Worm (Caenorhabditis elegans) whole organism, midembryonic: Measurements from ENCODE around the gene T23B7.2.
"Not testable (repeated sequence)": the region's sequence is repeated elsewhere in the genome, so short reads cannot be mapped to it uniquely, and the experiment has no call there.

ENCODE experiments used
- T22C8.4 ChIP-seq: fragments of 200-800 bp; sonication (Bioruptor generic); IDR thresholded peaks from 2 replicates; pipeline ENCODE4 v1.3.6; 2022; ENCODE audit warnings: missing genetic modification characterization, missing compliant biosample characterization
- cog-1 ChIP-seq: sonication (generic microtip); optimal IDR thresholded peaks from 2 replicates; lab custom pipeline; 2016; ENCODE audit warnings: missing genetic modification characterization, missing compliant biosample characterization
- flt-1 ChIP-seq: fragments of 200-800 bp; sonication (Bioruptor generic); IDR thresholded peaks from 2 replicates; pipeline ENCODE4 v1.3.6; 2022; ENCODE audit warnings: missing genetic modification characterization, missing compliant biosample characterization
- klf-2 ChIP-seq: fragments of 200-800 bp; sonication (Bioruptor generic); conservative IDR thresholded peaks from 2 replicates; pipeline ENCODE4 v1.3.6; 2022; ENCODE audit warnings: missing genetic modification reagents, missing genetic modification characterization, missing compliant biosample characterization
- med-1 ChIP-seq: sonication (generic microtip); optimal IDR thresholded peaks from 2 replicates; lab custom pipeline; 2017; ENCODE audit warnings: missing genetic modification characterization, mild to moderate bottlenecking, missing compliant biosample characterization, antibody characterized with exemption, missing genetic modification reagents; ENCODE audit not compliant: insufficient read depth
- ref-1 ChIP-seq: fragments of 200-800 bp; sonication (Bioruptor generic); conservative IDR thresholded peaks from 2 replicates; pipeline ENCODE4 v1.3.6; 2022; ENCODE audit warnings: missing genetic modification reagents, missing genetic modification characterization, missing compliant biosample characterization
- tab-1 ChIP-seq: fragments of 200-800 bp; sonication (Bioruptor generic); IDR thresholded peaks from 2 replicates; pipeline ENCODE4 v1.3.6; 2022; ENCODE audit warnings: missing genetic modification characterization, missing compliant biosample characterization
- ztf-23 ChIP-seq: fragments of 200-800 bp; sonication (Bioruptor generic); IDR thresholded peaks from 2 replicates; pipeline ENCODE4 v1.3.6; 2022; ENCODE audit warnings: missing genetic modification reagents, missing genetic modification characterization, missing compliant biosample characterization
- ztf-29 ChIP-seq: fragments of 200-800 bp; sonication (Bioruptor generic); IDR thresholded peaks from 2 replicates; pipeline ENCODE4 v1.3.6; 2022; ENCODE audit warnings: missing genetic modification reagents, missing genetic modification characterization, missing compliant biosample characterization

The T23B7.2 gene

ce11 chrII:4834761-4835160 lies 7.3 kb downstream of the T23B7.2 start, which contains the start of the genes C33F10.11 and C33F10.1:
Gene C33F10.11 (minus strand): TSS chrII:4834861.
Gene C33F10.1 (plus strand): TSS chrII:4835023.
- TF ChIP-seq klf-2 (GFP tag; lab: Robert Waterston, UW) (no peak), ztf-23 (GFP tag; lab: Robert Waterston, UW) (no peak), T22C8.4 (no peak), flt-1 (GFP tag; lab: Robert Waterston, UW) (no peak), med-1 (GFP tag; lab: Kevin White, UChicago) (no peak), ztf-29 (no peak), tab-1 (GFP tag; lab: Robert Waterston, UW) (no peak), cog-1 (no peak), ref-1 (GFP tag; lab: Robert Waterston, UW) (no peak)

DNA sequence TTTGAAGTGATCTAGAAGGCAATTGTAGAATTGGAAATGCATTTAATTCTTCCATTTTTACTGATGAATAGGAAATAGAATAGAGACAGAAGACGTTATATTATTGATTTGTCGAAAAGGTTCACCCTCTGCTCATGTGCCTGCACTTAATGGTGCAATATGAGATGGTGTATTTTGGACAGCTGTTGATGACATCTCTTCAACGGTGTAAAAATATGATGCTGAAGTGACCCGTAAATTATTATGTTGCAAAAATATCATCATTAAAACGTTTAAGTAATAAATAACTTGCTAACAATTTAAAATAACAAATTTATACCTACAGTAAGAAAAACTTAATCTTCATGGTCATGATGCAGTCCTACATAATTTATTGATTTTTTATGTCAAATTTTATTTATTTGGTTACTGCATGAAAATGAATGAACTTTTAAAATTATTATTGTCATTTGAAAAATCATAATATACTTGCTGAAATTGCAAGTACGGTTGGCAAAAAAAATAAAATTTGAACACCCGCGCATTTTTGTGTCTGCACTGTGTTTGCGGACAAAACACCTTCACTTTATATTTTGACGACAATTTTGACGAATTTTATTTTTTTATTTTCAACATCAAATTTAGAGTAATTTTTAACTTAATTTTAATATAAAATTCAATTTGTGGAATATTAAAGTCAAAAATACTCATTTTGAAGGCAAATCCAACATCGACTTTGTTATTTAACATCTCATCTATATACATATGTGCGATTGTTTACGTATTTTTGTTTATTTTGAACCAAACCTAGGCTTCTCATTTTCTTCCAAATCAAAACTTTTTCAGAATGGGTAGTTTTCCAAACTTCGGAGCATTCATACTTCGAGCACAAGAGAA lies 14.1 kb downstream of the T23B7.2 start, which contains the start of the genes fbxb-88 and tbck-1:
Gene fbxb-88, minus strand, starts transcription at position 151 of the 876 bp plus-strand sequence.
Gene tbck-1, plus strand, starts transcription at position 826 of the 876 bp plus-strand sequence.
- TF ChIP-seq ztf-23 (GFP tag; lab: Robert Waterston, UW) = no peak
- no peak for TF ChIP-seq tab-1 (GFP tag; lab: Robert Waterston, UW)
- no peak for TF ChIP-seq cog-1
- TF ChIP-seq ref-1 (GFP tag; lab: Robert Waterston, UW) = no peak
- TF ChIP-seq ztf-29 = no peak
- no peak for TF ChIP-seq T22C8.4
- TF ChIP-seq klf-2 (GFP tag; lab: Robert Waterston, UW) = no peak
- no peak for TF ChIP-seq flt-1 (GFP tag; lab: Robert Waterston, UW)
- TF ChIP-seq med-1 (GFP tag; lab: Kevin White, UChicago) = no peak

- not testable (repeated sequence) for TF ChIP-seq med-1 (GFP tag; lab: Kevin White, UChicago); T22C8.4; cog-1
Observed at ce11 chrII:4825133-4825532, 16.9 kb downstream of the T23B7.2 start, which contains the start of the genes C33F10.8 and msp-40. Gene C33F10.8 (minus strand): TSS chrII:4825233. Gene msp-40 (plus strand): TSS chrII:4825414.

ce11 chrII:4822610-4823009 lies 19.4 kb downstream of the T23B7.2 start:
- no peak for TF ChIP-seq flt-1 (GFP tag; lab: Robert Waterston, UW)
- no peak for TF ChIP-seq ztf-23 (GFP tag; lab: Robert Waterston, UW)
- no peak for TF ChIP-seq ztf-29
- TF ChIP-seq cog-1 = no peak
- no peak for TF ChIP-seq med-1 (GFP tag; lab: Kevin White, UChicago)
- no peak for TF ChIP-seq klf-2 (GFP tag; lab: Robert Waterston, UW)
- TF ChIP-seq tab-1 (GFP tag; lab: Robert Waterston, UW) = no peak
- TF ChIP-seq T22C8.4 = no peak
- no peak for TF ChIP-seq ref-1 (GFP tag; lab: Robert Waterston, UW)

- TF ChIP-seq klf-2 (GFP tag; lab: Robert Waterston, UW) (no peak), cog-1 (no peak), med-1 (GFP tag; lab: Kevin White, UChicago) (no peak), T22C8.4 (no peak), tab-1 (GFP tag; lab: Robert Waterston, UW) (no peak), ref-1 (GFP tag; lab: Robert Waterston, UW) (no peak), ztf-29 (no peak), ztf-23 (GFP tag; lab: Robert Waterston, UW) (no peak), flt-1 (GFP tag; lab: Robert Waterston, UW) (no peak)
Observed at ce11 chrII:4821739-4822138, 20.3 kb downstream of the T23B7.2 start, which contains the start of gene lact-5. Gene lact-5 (minus strand): TSS chrII:4821739.

ce11 chrII:4818780-4819179 lies 23.3 kb downstream of the T23B7.2 start:
- TF ChIP-seq ztf-29 (no peak), med-1 (GFP tag; lab: Kevin White, UChicago) (no peak), cog-1 (no peak), ref-1 (GFP tag; lab: Robert Waterston, UW) (no peak), ztf-23 (GFP tag; lab: Robert Waterston, UW) (no peak)

- TF ChIP-seq T22C8.4 (no peak), ref-1 (GFP tag; lab: Robert Waterston, UW) (no peak), klf-2 (GFP tag; lab: Robert Waterston, UW) (no peak), ztf-29 (no peak), tab-1 (GFP tag; lab: Robert Waterston, UW) (no peak), med-1 (GFP tag; lab: Kevin White, UChicago) (no peak), ztf-23 (GFP tag; lab: Robert Waterston, UW) (no peak), cog-1 (no peak), flt-1 (GFP tag; lab: Robert Waterston, UW) (no peak)
Observed at ce11 chrII:4815356-4815755, 26.7 kb downstream of the T23B7.2 start.

ce11 chrII:4811986-4812385 lies 30.1 kb downstream of the T23B7.2 start, which contains the start of gene rig-6:
Gene rig-6 (minus strand): TSS chrII:4812086.
- no peak for TF ChIP-seq ref-1 (GFP tag; lab: Robert Waterston, UW)
- no peak for TF ChIP-seq T22C8.4
- no peak for TF ChIP-seq med-1 (GFP tag; lab: Kevin White, UChicago)
- no peak for TF ChIP-seq cog-1
- TF ChIP-seq tab-1 (GFP tag; lab: Robert Waterston, UW) = no peak
- no peak for TF ChIP-seq klf-2 (GFP tag; lab: Robert Waterston, UW)
- TF ChIP-seq ztf-29 = no peak
- TF ChIP-seq flt-1 (GFP tag; lab: Robert Waterston, UW) = no peak
- no peak for TF ChIP-seq ztf-23 (GFP tag; lab: Robert Waterston, UW)

- TF ChIP-seq T22C8.4 (no peak), flt-1 (GFP tag; lab: Robert Waterston, UW) (no peak), ztf-29 (no peak), cog-1 (no peak), ztf-23 (GFP tag; lab: Robert Waterston, UW) (no peak), klf-2 (GFP tag; lab: Robert Waterston, UW) (no peak), med-1 (GFP tag; lab: Kevin White, UChicago) (no peak), ref-1 (GFP tag; lab: Robert Waterston, UW) (no peak), tab-1 (GFP tag; lab: Robert Waterston, UW) (no peak)
Observed at ce11 chrII:4806726-4807125, 35.3 kb downstream of the T23B7.2 start.
